Worm (Caenorhabditis elegans) whole organism, young adult: Measurements from ENCODE around the gene Y43F8B.13.

Source experiments
- B0336.3 ChIP-seq: fragments of 200-800 bp; sonication (Bioruptor generic); IDR thresholded peaks from 2 replicates; pipeline ENCODE4 v1.3.6; 2022; ENCODE audit warnings: missing genetic modification characterization, missing compliant biosample characterization
- F22D6.2 ChIP-seq: sonication (generic microtip); optimal IDR thresholded peaks from 2 replicates; lab custom pipeline; 2016; ENCODE audit warnings: mild to moderate bottlenecking, missing genetic modification characterization, missing compliant biosample characterization
- T07F8.4 ChIP-seq: sonication (generic microtip); optimal IDR thresholded peaks from 2 replicates; lab custom pipeline; 2016; ENCODE audit warnings: mild to moderate bottlenecking, missing genetic modification characterization, moderate library complexity, missing compliant biosample characterization
- Y95B8A.8 ChIP-seq: fragments of 200-800 bp; sonication (Bioruptor generic); IDR thresholded peaks from 2 replicates; pipeline ENCODE4 v1.3.6; 2022; ENCODE audit warnings: missing genetic modification reagents, missing genetic modification characterization, missing compliant biosample characterization
- aptf-2 ChIP-seq: fragments of 200-800 bp; sonication (Bioruptor generic); conservative IDR thresholded peaks from 2 replicates; pipeline ENCODE4 v1.3.6; 2022; ENCODE audit warnings: missing genetic modification reagents, missing genetic modification characterization, missing compliant biosample characterization
- atf-7 ChIP-seq: sonication (generic microtip); optimal IDR thresholded peaks from 2 replicates; lab custom pipeline; 2017; ENCODE audit warnings: mild to moderate bottlenecking, missing genetic modification characterization, missing compliant biosample characterization
- attf-6 ChIP-seq: fragments of 200-800 bp; sonication (Bioruptor generic); IDR thresholded peaks from 2 replicates; pipeline ENCODE4 v1.3.6; 2022; ENCODE audit warnings: missing genetic modification reagents, missing genetic modification characterization, missing compliant biosample characterization
- cebp-1 ChIP-seq, 2 experiments: fragments of 200-800 bp in 1 of 2; sonication (Bioruptor generic) in 1 of 2; sonication (generic microtip) in 1 of 2; IDR thresholded peaks in 1 of 2; optimal IDR thresholded peaks in 1 of 2; 2 replicates each; pipeline versions ENCODE4 v1.3.6 to Lab custom; 2017 to 2022; ENCODE audit warnings: missing compliant biosample characterization in 2 of 2, missing genetic modification characterization in 2 of 2, mild to moderate bottlenecking in 1 of 2, missing genetic modification reagents in 1 of 2, moderate library complexity in 1 of 2
- cebp-2 ChIP-seq: fragments of 200-800 bp; sonication (Bioruptor generic); IDR thresholded peaks from 2 replicates; pipeline ENCODE4 v1.3.6; 2022; ENCODE audit warnings: missing genetic modification characterization, missing compliant biosample characterization
- dpff-1 ChIP-seq: sonication (generic microtip); optimal IDR thresholded peaks from 2 replicates; lab custom pipeline; 2017; ENCODE audit warnings: mild to moderate bottlenecking, missing genetic modification characterization, missing compliant biosample characterization
- egl-44 ChIP-seq: fragments of 200-800 bp; sonication (Bioruptor generic); IDR thresholded peaks from 2 replicates; pipeline ENCODE4 v1.3.6; 2022; ENCODE audit warnings: missing genetic modification reagents, missing genetic modification characterization, missing compliant biosample characterization
- egrh-3 ChIP-seq: fragments of 200-800 bp; sonication (Bioruptor generic); IDR thresholded peaks from 2 replicates; pipeline ENCODE4 v1.3.6; 2022; ENCODE audit warnings: missing genetic modification reagents, missing genetic modification characterization, missing compliant biosample characterization
- fkh-3 ChIP-seq: sonication (generic microtip); optimal IDR thresholded peaks from 2 replicates; lab custom pipeline; 2016; ENCODE audit warnings: mild to moderate bottlenecking, missing genetic modification characterization, missing compliant biosample characterization
- gei-17 ChIP-seq: fragments of 200-800 bp; sonication (Bioruptor generic); optimal IDR thresholded peaks from 2 replicates; lab custom pipeline; 2018; ENCODE audit warnings: mild to moderate bottlenecking, missing genetic modification characterization, missing compliant biosample characterization
- let-526 ChIP-seq: fragments of 200-800 bp; sonication (Bioruptor generic); IDR thresholded peaks from 2 replicates; pipeline ENCODE4 v1.3.6; 2022; ENCODE audit warnings: missing genetic modification reagents, missing genetic modification characterization, missing compliant biosample characterization
- lin-26 ChIP-seq: fragments of 200-800 bp; sonication (Bioruptor generic); IDR thresholded peaks from 2 replicates; pipeline ENCODE4 v1.3.6; 2022; ENCODE audit warnings: missing genetic modification reagents, missing genetic modification characterization, missing compliant biosample characterization
- madf-6 ChIP-seq: fragments of 200-800 bp; sonication (Bioruptor generic); IDR thresholded peaks from 2 replicates; pipeline ENCODE4 v1.3.6; 2022; ENCODE audit warnings: missing genetic modification reagents, missing genetic modification characterization, missing compliant biosample characterization
- madf-8 ChIP-seq: fragments of 200-800 bp; sonication (Bioruptor generic); conservative IDR thresholded peaks from 2 replicates; pipeline ENCODE4 v1.3.6; 2022; ENCODE audit warnings: missing genetic modification reagents, missing genetic modification characterization, missing compliant biosample characterization
- nhr-27 ChIP-seq: fragments of 200-800 bp; sonication (Bioruptor generic); optimal IDR thresholded peaks from 2 replicates; lab custom pipeline; 2018; ENCODE audit warnings: mild to moderate bottlenecking, missing genetic modification characterization, moderate library complexity, missing compliant biosample characterization
- nhr-80 ChIP-seq: sonication (generic microtip); optimal IDR thresholded peaks from 2 replicates; lab custom pipeline; 2016; ENCODE audit warnings: missing genetic modification characterization, missing compliant biosample characterization
- nhr-90 ChIP-seq: sonication (generic microtip); optimal IDR thresholded peaks from 2 replicates; lab custom pipeline; 2016; ENCODE audit warnings: missing genotype, mild to moderate bottlenecking, missing genetic modification characterization, missing compliant biosample characterization
- repo-1 ChIP-seq: sonication (generic microtip); optimal IDR thresholded peaks from 2 replicates; lab custom pipeline; 2017; ENCODE audit warnings: mild to moderate bottlenecking, missing genetic modification characterization, missing compliant biosample characterization
- rpc-1 ChIP-seq, 2 experiments: fragments of 150-350 bp in 1 of 2; sonication (generic microtip) in 1 of 2; optimal IDR thresholded peaks; 2 replicates each; lab custom pipeline; 2014 to 2018; ENCODE audit warnings: missing biosample characterization in 1 of 2, missing genetic modification characterization in 1 of 2, missing genetic modification reagents in 1 of 2, missing genotype in 1 of 2
- unc-130 ChIP-seq: sonication (generic microtip); optimal IDR thresholded peaks from 2 replicates; lab custom pipeline; 2016; ENCODE audit warnings: missing genetic modification reagents, missing genetic modification characterization, missing compliant biosample characterization
- zfh-2 ChIP-seq: fragments of 200-800 bp; sonication (Bioruptor generic); conservative IDR thresholded peaks from 2 replicates; pipeline ENCODE4 v1.3.6; 2022; ENCODE audit warnings: missing genetic modification reagents, missing genetic modification characterization, missing compliant biosample characterization
- zim-3 ChIP-seq: sonication (generic microtip); optimal IDR thresholded peaks from 2 replicates; lab custom pipeline; 2017; ENCODE audit warnings: mild to moderate bottlenecking, missing genetic modification characterization, moderate library complexity, missing compliant biosample characterization
- ztf-18 ChIP-seq: sonication (generic microtip); optimal IDR thresholded peaks from 2 replicates; lab custom pipeline; 2016; ENCODE audit warnings: missing genotype, mild to moderate bottlenecking, missing genetic modification characterization, missing compliant biosample characterization
- ztf-28 ChIP-seq: fragments of 200-800 bp; sonication (Bioruptor generic); IDR thresholded peaks from 2 replicates; pipeline ENCODE4 v1.3.6; 2022; ENCODE audit warnings: missing genetic modification reagents, missing genetic modification characterization, missing compliant biosample characterization
- ztf-6 ChIP-seq: fragments of 200-800 bp; sonication (Bioruptor generic); IDR thresholded peaks from 2 replicates; pipeline ENCODE4 v1.3.6; 2022; ENCODE audit warnings: missing genetic modification reagents, missing genetic modification characterization, missing compliant biosample characterization

Gene Y43F8B.13

ce11 chrV:19455650-19456049, at the start of gene Y43F8B.13, which contains the start of gene Y43F8B.14:
Y43F8B.13 (plus strand) TSS chrV:19455950.
Y43F8B.14 (minus strand) TSS chrV:19455971.
- TF ChIP-seq unc-130 (no peak), ztf-18 (no peak), fkh-3 (tag; lab: Kevin White, UChicago) (no peak), attf-6 (GFP tag; lab: Robert Waterston, UW) (no peak), madf-6 (GFP tag; lab: Robert Waterston, UW) (no peak)

- TF ChIP-seq nhr-80 = peak; percentile 70
- TF ChIP-seq zfh-2 (GFP tag; lab: Robert Waterston, UW) = no peak
- TF ChIP-seq cebp-1 (GFP tag; IDR thresholded peaks at IDR 0.05; lab: Robert Waterston, UW) = peak; percentile 69; the same call in 1 of the 2 replicates
- TF ChIP-seq cebp-1 (tag; optimal IDR thresholded peaks at IDR 0.05; lab: Kevin White, UChicago) = peak; percentile 70
Measured at ce11 chrV:19410663-19411062, 45.1 kb upstream of the Y43F8B.13 start, which contains the start of gene C25F9.5. C25F9.5 (minus strand) TSS chrV:19410857.

- TF ChIP-seq nhr-80 (peak; percentile 7), Y95B8A.8 (no peak)
- TF ChIP-seq, all 124 proteins: peak for 1
Measured at ce11 chrV:19416475-19416874, 39.3 kb upstream of the Y43F8B.13 start, which contains the start of the genes C25F9.4 and C25F9.9. C25F9.4 (minus strand) TSS chrV:19416575. C25F9.9 (plus strand) TSS chrV:19416611.

DNA sequence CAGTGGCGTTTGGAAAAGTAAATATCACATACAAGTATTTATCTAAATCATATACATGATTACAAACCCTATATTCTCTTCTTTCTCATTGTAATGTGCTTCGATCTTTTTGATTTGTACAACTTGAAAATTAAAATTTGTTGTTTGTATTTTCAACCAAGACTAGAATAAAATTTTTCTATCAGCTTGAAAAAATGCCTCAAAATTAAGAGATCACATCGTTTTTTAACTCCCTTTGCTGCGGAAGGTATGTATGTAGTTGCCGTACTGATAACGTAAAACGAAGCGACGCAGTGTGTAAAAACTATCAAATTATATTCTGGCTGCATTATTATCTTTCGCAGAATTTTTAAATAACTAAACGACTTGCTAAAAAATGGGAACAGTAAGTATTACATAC, 37.9 kb upstream of the Y43F8B.13 start, which contains the start of gene C25F9.15:
C25F9.15 (plus strand) TSS at position 301 of the 400 bp plus-strand sequence.
- no peak for TF ChIP-seq lin-26 (GFP tag; lab: Robert Waterston, UW)
- TF ChIP-seq nhr-80 = peak; percentile 3

DNA sequence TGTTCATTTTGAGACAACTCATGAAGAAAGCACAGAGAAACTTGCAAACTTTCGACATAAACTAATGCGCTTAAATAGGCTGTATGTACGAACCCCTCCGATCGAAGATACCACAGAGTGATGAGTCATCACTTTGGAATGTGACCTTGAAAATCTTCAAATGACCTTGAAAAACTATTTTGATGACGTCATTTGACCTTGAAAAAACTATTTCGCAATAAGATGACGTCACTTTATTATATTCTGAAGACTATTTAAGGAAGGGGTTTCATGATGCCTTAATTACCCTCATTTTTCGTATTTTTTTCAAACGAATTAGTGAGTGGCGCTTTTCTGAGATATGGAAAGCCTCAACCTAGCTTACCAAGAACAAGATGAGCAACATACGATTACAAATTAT, 34.6 kb upstream of the Y43F8B.13 start, which contains the start of gene C25F9.2:
C25F9.2 (plus strand) TSS at position 341 of the 400 bp plus-strand sequence.
- no peak for TF ChIP-seq cebp-2 (GFP tag; lab: Robert Waterston, UW)
- peak; percentile 57 for TF ChIP-seq atf-7 (tag; lab: Kevin White, UChicago)

- TF ChIP-seq aptf-2 (GFP tag; lab: Robert Waterston, UW) (no peak), ztf-28 (GFP tag; lab: Robert Waterston, UW) (no peak), ztf-6 (GFP tag; lab: Robert Waterston, UW) (no peak), zim-3 (tag; lab: Kevin White, UChicago) (peak; percentile 0), dpff-1 (tag; lab: Kevin White, UChicago) (no peak), rpc-1 (optimal IDR thresholded peaks at IDR 0.05; lab: Kevin White, UChicago) (no peak), rpc-1 (tag; optimal IDR thresholded peaks at IDR 0.05; lab: Kevin White, UChicago) (no peak), lin-26 (GFP tag; lab: Robert Waterston, UW) (0 out of 2 replicates have a peak, but pooled peaks have one; percentile 26)
- TF ChIP-seq, all 124 proteins: peak for 2
Measured at ce11 chrV:19428097-19428496, 27.7 kb upstream of the Y43F8B.13 start.

DNA sequence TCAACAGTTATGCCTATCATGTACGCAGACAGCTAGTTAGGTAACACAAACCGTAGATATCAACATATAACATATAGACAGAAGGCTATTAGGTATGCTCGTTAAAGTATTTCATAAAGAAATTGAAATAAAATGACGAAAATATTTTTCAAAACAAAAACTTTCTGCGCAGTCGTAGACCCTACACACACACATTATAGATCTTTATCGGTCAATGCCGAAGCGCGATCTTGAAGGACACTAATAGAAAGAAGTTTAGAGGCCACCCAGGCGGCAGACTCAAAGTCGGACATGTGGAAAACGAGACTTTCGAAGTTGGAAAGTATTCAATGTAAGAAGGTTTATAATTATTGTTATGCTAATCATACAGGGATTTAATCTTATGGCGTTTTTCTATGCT, 26.8 kb upstream of the Y43F8B.13 start:
- TF ChIP-seq repo-1 (tag; lab: Kevin White, UChicago) (no peak), B0336.3 (GFP tag; lab: Robert Waterston, UW) (no peak), madf-6 (GFP tag; lab: Robert Waterston, UW) (no peak), let-526 (GFP tag; lab: Robert Waterston, UW) (no peak), lin-26 (GFP tag; lab: Robert Waterston, UW) (no peak), egrh-3 (GFP tag; lab: Robert Waterston, UW) (no peak), nhr-90 (tag; lab: Kevin White, UChicago) (no peak), atf-7 (tag; lab: Kevin White, UChicago) (no peak)

DNA sequence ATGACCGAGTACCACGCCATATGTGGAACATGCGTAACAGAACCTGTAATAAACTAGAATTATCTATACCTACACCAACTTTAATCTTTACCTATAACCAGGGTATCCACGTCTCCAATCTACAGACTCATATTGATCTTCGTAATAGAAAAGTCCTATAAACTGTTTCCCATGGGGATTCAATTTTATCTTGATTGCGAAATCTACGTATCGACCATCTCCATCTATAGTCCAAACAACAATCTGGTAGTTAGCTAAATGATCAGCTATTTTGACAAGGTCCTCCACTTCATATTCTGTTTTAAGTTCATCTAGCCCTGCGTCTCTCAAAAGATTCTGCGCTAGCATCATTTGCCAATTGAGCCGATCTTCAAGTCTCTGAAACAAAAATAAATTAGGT, 26.1 kb upstream of the Y43F8B.13 start:
- TF ChIP-seq nhr-27 (tag; lab: Kevin White, UChicago) = no peak
- no peak for TF ChIP-seq egl-44 (GFP tag; lab: Robert Waterston, UW)
- no peak for TF ChIP-seq F22D6.2
- no peak for TF ChIP-seq T07F8.4 (tag; lab: Kevin White, UChicago)
- TF ChIP-seq gei-17 (GFP tag; lab: Kevin White, UChicago) = no peak
- TF ChIP-seq madf-8 (GFP tag; lab: Robert Waterston, UW) = no peak
- TF ChIP-seq, all 124 proteins: peak for 0
